Fruit fly (Drosophila melanogaster) whole organism, larva: ENCODE measurements around the gene CG5116.

Experiments
- noc ChIP-seq: fragments of 200-800 bp; sonication (Bioruptor generic); optimal IDR thresholded peaks from 3 replicates; lab custom pipeline; 2019; ENCODE audit warnings: missing biosample characterization, mild to moderate bottlenecking, missing genetic modification characterization, moderate library complexity

The CG5116 gene

dm6 chr3R:25462642-25463317, 20.1 kb upstream of the CG5116 start:
- peak; percentile 61 for TF ChIP-seq noc (tag; lab: Kevin White, UChicago)

DNA sequence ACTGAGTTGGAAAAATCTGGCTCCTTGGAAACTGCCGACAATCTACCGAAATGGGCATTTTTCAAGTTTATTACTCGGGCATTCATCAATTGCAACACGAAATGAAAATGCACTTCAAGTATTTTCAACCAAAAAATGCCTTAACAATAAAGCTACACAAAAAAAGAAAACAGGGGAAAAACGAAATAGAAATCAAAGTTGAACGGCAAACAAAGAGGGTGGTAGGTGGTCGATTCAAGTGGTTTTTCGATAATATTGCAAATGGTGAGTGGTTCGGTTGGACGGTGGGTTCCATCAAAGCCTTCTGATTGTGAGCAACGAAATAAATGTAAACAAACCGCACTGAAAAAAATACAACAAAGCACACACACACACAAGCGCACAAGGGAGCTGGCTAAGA, 16.7 kb upstream of the CG5116 start:
- no peak for TF ChIP-seq noc (tag; lab: Kevin White, UChicago)

- peak; percentile 4 for TF ChIP-seq noc (tag; lab: Kevin White, UChicago)
These were observed 10.9 kb upstream of the CG5116 start for dm6 chr3R:25471853-25472634.

dm6 chr3R:25472635-25473552, 10.0 kb upstream of the CG5116 start, which contains the start of the genes Fur1 and Vps33B:
Gene Fur1 (minus strand): TSS chr3R:25473058.
Gene Vps33B (plus strand): TSS chr3R:25473490.
- peak; percentile 96 for TF ChIP-seq noc (tag; lab: Kevin White, UChicago)

DNA sequence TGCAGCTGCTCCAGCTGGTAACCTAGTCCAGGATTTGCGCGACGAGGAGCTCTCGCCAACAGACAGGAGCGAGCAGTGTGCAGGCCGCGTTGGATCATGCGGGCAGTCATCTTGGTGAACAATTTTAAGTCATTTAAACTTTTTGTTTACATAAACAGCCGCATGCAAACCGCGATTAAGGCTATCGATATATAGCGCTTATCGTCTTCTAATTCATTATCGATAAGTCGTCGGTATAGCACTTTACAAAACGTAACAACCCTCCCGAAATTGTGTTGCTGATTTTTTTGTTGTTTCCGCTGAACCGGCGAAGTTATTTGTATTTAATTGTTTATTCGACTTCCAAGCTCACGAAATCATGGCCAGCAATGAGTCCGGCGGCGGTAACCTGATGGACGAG, 6.2 kb upstream of the CG5116 start, which contains the start of the genes CG4553 and MED28:
TSS of gene CG4553 (minus strand) at position 172 of the 400 bp plus-strand sequence.
TSS of gene MED28 (plus strand) at position 260 of the 400 bp plus-strand sequence.
- no peak for TF ChIP-seq noc (tag; lab: Kevin White, UChicago)

dm6 chr3R:25489116-25489515, 6.2 kb downstream of the CG5116 start:
- TF ChIP-seq noc (tag; lab: Kevin White, UChicago) = peak; percentile 77

- TF ChIP-seq noc (tag; lab: Kevin White, UChicago) = no peak
These were observed 6.8 kb downstream of the CG5116 start for dm6 chr3R:25489685-25490084.

DNA sequence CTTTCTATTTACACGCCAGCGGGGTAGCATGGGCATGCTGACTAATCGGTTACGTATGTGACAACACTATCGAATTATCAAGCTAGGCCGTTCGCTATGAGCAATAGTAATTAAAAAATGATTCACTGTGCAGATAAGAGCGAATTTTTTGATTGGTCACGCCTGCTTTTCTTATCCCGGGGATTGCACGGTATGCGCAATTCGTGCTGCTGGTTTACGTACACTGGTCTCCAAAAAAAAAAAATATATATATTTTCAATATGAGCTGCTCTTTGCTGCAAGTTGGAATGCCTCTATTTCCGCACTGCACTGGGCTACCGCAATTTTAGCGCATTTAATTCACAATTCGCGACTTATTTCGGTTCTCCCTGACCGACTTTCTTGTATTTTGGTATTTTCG, 7.5 kb downstream of the CG5116 start:
- no peak for TF ChIP-seq noc (tag; lab: Kevin White, UChicago)

DNA sequence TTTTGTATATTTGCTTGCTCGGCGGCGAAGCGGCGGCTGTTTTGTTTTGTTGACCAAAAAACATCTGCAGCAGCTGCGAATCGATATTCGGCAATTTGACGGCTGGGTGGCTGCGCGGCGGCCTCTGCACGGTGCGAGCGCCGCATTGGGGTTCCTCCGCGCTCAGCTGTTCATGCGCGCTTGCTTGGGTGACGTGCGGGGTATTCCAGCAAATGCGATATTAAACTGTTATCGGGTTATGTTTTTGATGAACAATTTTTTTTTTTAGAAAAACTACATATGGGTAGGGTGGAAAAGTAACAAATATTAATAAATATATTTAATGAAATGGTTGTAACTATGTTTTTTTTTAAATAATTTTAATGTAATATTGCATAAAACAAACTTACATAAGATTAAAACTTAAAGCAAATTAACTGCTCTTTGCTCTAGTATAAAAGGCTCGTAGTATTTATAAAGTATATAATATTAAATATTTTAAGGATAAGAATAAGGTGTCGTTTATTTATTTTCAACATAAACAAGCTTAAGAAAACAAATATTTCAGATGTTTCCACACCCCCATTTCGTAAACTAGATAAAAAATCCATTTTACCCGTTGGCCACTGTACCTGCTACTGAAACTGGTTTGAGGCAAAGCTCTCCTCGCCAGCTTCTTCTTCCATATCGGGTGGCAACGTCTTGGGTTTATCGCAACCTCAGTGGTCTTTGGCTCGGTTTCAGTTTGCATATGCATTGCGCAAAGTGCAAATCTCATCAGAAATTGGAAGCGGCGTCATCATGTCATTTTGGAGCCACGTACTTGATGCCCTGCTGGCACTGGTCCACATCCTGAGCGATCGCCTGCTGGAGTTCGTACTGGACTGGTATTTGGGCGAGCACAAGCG, 8.1 kb downstream of the CG5116 start, which contains the start of the genes Gnpat and CG5112:
TSS of gene Gnpat (minus strand) at position 159 of the 887 bp plus-strand sequence.
TSS of gene CG5112 (plus strand) at position 683 of the 887 bp plus-strand sequence.
- TF ChIP-seq noc (tag; lab: Kevin White, UChicago) = no peak

DNA sequence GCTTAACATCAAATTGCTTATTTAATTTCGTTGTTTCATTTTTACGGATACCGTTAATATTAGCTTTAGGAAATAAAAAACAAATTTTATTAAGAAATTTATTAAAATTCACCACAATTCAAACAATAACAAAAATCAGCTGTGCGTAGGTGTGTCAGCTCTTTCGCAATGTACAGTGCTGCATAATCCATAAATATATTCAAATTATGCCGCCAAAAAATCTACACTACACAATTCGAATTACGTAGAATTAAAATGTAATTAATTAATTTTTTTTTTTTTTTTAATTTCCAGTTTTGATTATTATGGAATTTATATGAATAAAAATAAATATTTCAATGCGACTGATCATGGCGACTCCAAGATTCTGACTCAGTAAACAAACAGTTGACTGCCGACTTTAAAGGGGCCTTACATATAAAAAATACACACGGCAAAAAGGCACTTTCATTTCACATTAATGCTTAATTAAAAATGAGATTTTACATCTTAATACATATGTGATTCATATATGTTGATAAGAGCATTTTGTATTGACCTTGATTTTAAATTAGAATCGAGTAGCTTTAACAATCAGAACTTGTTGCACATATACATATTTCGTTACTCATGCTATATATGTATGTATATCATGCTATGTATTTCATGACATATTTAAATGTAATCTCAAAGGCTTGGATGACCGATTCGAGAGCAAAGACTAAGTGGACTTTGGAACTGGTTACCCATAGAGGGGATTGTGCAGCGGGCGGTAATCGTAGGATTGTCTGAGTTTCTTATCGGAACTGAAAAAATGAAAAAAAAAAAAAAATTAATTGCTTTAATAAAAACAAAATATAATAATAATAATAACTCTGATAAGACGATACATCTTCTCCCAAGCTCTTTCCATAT, 10.6 kb downstream of the CG5116 start:
- TF ChIP-seq noc (tag; lab: Kevin White, UChicago) = no peak

- TF ChIP-seq noc (tag; lab: Kevin White, UChicago) = no peak
These were observed 12.2 kb downstream of the CG5116 start, which contains the start of gene CG33494 for dm6 chr3R:25495072-25495471. Gene CG33494 (minus strand): TSS chr3R:25495161.

dm6 chr3R:25495753-25496152, 12.9 kb downstream of the CG5116 start:
- no peak for TF ChIP-seq noc (tag; lab: Kevin White, UChicago)

DNA sequence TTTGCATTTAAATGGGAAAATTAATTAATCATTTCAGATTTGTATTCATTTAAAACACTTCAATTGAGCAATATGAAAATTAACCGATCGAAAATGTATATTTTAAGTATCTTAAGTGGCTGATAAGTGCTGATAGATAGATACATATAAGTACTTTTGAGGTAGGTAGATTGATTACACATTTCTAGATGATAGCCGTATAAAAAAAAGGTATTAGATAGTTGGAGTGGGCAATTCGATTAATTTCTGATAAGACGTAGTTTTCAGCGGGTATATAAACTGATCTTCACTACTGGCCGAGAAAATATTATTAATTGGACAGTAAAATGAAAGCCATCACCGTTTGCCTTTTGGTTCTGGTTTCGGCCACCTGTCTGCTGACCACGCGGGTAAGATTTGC, 22.0 kb downstream of the CG5116 start, which contains the start of gene CG5107:
TSS of gene CG5107 (plus strand) at position 301 of the 400 bp plus-strand sequence.
- TF ChIP-seq noc (tag; lab: Kevin White, UChicago) = no peak
